Fruit fly (Drosophila melanogaster): ENCODE results near the gene CG4594.

- TF ChIP-seq net (GFP tag; optimal IDR thresholded peaks at IDR 0.05): no peak
- TF ChIP-seq Blimp-1 (GFP tag; optimal IDR thresholded peaks at IDR 0.05): no peak
- TF ChIP-seq Gug (GFP tag; IDR thresholded peaks at IDR 0.05): no peak
- no peak for TF ChIP-seq Hr39 (GFP tag; optimal IDR thresholded peaks at IDR 0.05)
- TF ChIP-seq Eip78C (GFP tag): no peak
- no peak for TF ChIP-seq Hr4 (GFP tag; optimal IDR thresholded peaks at IDR 0.05)
- TF ChIP-seq Lpt (GFP tag; optimal IDR thresholded peaks at IDR 0.05): no peak
- no peak for TF ChIP-seq svp (GFP tag)
- no peak for TF ChIP-seq spab (GFP tag; optimal IDR thresholded peaks at IDR 0.05)
- TF ChIP-seq CG7368 (GFP tag; optimal IDR thresholded peaks at IDR 0.05): no peak
Measured at dm6 chr2L:9930280-9930679, 10.3 kb downstream of the CG4594 start, which contains the start of gene CG42367.

Measured in whole organism, prepupa.